Fruit fly (Drosophila melanogaster) whole organism, adult: ENCODE data around the gene Hibch.

Source experiments
- CG11617 ChIP-seq: fragments of 200-800 bp; sonication (Bioruptor generic); optimal IDR thresholded peaks from 2 replicates; lab custom pipeline; 2017; ENCODE audit warnings: mild to moderate bottlenecking, missing biosample characterization, missing genetic modification reagents, missing genetic modification characterization
- CG12768 ChIP-seq: fragments of 200-800 bp; sonication (Bioruptor generic); optimal IDR thresholded peaks from 2 replicates; lab custom pipeline; 2017; ENCODE audit warnings: missing biosample characterization, missing genetic modification characterization, mild to moderate bottlenecking, moderate library complexity, missing genetic modification reagents
- CG14711 ChIP-seq: fragments of 200-800 bp; sonication (Bioruptor generic); optimal IDR thresholded peaks from 2 replicates; lab custom pipeline; 2018; ENCODE audit warnings: missing biosample characterization, mild to moderate bottlenecking, missing genetic modification characterization, moderate library complexity
- CG1620 ChIP-seq: fragments of 200-800 bp; sonication (Bioruptor generic); optimal IDR thresholded peaks from 2 replicates; lab custom pipeline; 2016; ENCODE audit warnings: missing biosample characterization, missing genetic modification characterization
- CG33017 ChIP-seq: fragments of 200-800 bp; sonication (Bioruptor generic); optimal IDR thresholded peaks from 2 replicates; lab custom pipeline; 2018; ENCODE audit warnings: missing biosample characterization, mild to moderate bottlenecking, missing genetic modification characterization, moderate library complexity
- CG5204 ChIP-seq: fragments of 200-800 bp; sonication (Bioruptor generic); optimal IDR thresholded peaks from 2 replicates; lab custom pipeline; 2016; ENCODE audit warnings: missing biosample characterization, missing genetic modification characterization
- CG7045 ChIP-seq: fragments of 200-800 bp; sonication (Bioruptor generic); optimal IDR thresholded peaks from 2 replicates; lab custom pipeline; 2017; ENCODE audit warnings: missing biosample characterization, mild to moderate bottlenecking, missing genetic modification characterization
- CG7101 ChIP-seq: fragments of 200-800 bp; sonication (Bioruptor generic); optimal IDR thresholded peaks from 2 replicates; lab custom pipeline; 2018; ENCODE audit warnings: missing biosample characterization, mild to moderate bottlenecking, missing genetic modification characterization, moderate library complexity
- Clk ChIP-seq: fragments of 200-800 bp; sonication (Bioruptor generic); optimal IDR thresholded peaks from 2 replicates; lab custom pipeline; 2017; ENCODE audit warnings: missing biosample characterization, missing genetic modification characterization
- Crg-1 ChIP-seq: fragments of 200-800 bp; sonication (Bioruptor generic); optimal IDR thresholded peaks from 2 replicates; lab custom pipeline; 2016; ENCODE audit warnings: missing biosample characterization, missing genetic modification characterization
- Hr96 ChIP-seq: fragments of 200-800 bp; sonication (Bioruptor generic); optimal IDR thresholded peaks from 2 replicates; lab custom pipeline; 2016; ENCODE audit warnings: missing biosample characterization, missing genetic modification characterization
- Mnt ChIP-seq: fragments of 200-800 bp; sonication (Bioruptor generic); optimal IDR thresholded peaks from 2 replicates; lab custom pipeline; 2016; ENCODE audit warnings: missing biosample characterization, mild to moderate bottlenecking, missing genetic modification characterization
- bab1 ChIP-seq: fragments of 200-800 bp; sonication (Bioruptor generic); optimal IDR thresholded peaks from 3 replicates; lab custom pipeline; 2019; ENCODE audit warnings: missing biosample characterization, mild to moderate bottlenecking, missing genetic modification characterization, moderate library complexity
- cic ChIP-seq: fragments of 200-800 bp; sonication (Bioruptor generic); optimal IDR thresholded peaks from 2 replicates; lab custom pipeline; 2017; ENCODE audit warnings: missing biosample characterization, mild to moderate bottlenecking, missing genetic modification characterization, moderate library complexity
- cnc ChIP-seq, 2 experiments: fragments of >200 bp; optimal IDR thresholded peaks; 2 replicates each; lab custom pipeline; 2017
- kay ChIP-seq: fragments of 200-800 bp; sonication (Bioruptor generic); peaks from one replicate; lab custom pipeline; 2016; ENCODE audit warnings: missing biosample characterization, missing genetic modification characterization, borderline replicate concordance
- ovo ChIP-seq: fragments of 200-800 bp; sonication (Bioruptor generic); optimal IDR thresholded peaks from 2 replicates; lab custom pipeline; 2016; ENCODE audit warnings: missing biosample characterization, missing genetic modification characterization
- pad ChIP-seq: fragments of 200-800 bp; sonication (Bioruptor generic); optimal IDR thresholded peaks from 3 replicates; lab custom pipeline; 2017; ENCODE audit warnings: missing biosample characterization, missing genetic modification characterization, mild to moderate bottlenecking, moderate library complexity, missing genetic modification reagents
- tj ChIP-seq: fragments of 200-800 bp; sonication (Bioruptor generic); optimal IDR thresholded peaks from 3 replicates; lab custom pipeline; 2017; ENCODE audit warnings: missing biosample characterization, mild to moderate bottlenecking, missing genetic modification characterization, moderate library complexity
- toe ChIP-seq: fragments of 200-800 bp; sonication (Bioruptor generic); optimal IDR thresholded peaks from 2 replicates; lab custom pipeline; 2016; ENCODE audit warnings: missing biosample characterization, missing genetic modification characterization

Gene Hibch

DNA sequence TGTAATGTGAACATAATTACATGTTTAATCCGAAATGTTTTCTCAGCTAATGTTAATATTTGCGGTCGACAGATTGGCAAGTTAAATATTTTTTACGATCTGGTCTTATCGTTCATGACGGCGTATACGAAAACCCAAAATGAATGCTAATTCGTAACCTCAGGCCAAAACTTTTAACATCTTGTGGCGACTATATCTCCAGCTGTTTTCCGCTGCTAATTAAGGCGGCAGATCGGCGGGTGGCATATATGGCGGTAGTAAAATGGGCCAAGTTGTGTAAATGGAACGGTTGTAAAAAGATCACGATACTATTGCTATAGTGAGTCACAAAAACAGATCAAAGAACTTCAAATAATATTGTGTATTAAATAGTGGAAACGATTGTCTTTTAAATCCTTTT, 49.4 kb downstream of the Hibch start:
- TF ChIP-seq Clk (GFP tag; lab: Kevin White, UChicago), result no peak

DNA sequence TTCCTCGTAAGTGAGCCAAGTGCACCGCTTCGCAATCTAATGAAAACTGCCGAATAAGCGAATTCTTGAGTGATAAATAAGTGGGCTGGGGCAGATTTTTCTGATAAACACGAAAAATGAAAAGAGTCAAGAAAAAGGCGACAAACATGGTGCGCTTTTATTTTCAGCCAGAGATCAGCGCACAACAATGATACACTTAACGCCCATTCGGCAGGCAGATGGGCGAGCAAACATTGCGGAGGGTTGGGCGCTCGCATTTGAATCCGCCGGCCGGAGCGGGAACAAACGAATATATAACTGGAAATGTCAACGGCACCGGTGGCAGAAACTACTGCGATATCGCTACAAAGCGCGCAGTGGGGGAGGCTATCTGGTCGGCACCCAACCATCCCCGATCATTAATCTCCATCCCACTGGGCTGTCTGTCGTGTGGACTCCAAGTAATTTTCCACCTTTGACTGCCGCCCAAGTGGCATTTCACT, 50.0 kb downstream of the Hibch start, which contains the start of gene CG6125:
Gene CG6125, minus strand, starts transcription at position 51 of the 482 bp plus-strand sequence.
- TF ChIP-seq CG12768 (GFP tag; lab: Kevin White, UChicago), result peak; percentile 69
- TF ChIP-seq CG7045, result no peak
- TF ChIP-seq cic, result peak; percentile 8

DNA sequence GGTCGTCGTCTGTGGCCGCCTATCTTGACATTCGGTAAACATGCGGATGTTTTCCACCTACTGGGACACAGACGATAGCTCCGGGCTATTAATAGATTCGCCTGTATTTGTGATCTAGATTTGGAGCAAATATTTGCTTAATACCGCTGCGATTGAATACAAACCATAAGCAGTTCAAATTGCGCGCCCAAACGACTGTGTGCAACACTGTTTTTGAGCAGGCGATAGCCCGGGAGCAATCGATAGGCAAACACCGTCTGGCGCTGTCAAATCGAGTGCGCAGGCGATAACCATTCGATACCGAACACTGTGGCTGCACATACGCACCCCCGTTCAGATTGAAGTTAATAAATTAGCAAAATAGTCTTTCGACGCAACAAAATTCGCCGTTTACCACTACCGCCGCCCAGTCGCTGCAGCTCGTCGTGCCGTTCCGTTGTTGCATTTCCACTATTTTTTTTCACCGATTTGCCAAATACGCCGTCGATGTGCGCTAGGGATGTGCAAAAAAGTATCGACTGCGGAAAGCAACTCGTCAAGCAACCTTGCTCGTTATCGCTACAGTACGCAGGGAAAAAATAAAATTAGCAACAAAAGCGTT, 51.2 kb downstream of the Hibch start, which contains the start of gene Atx2:
Gene Atx2, plus strand, starts transcription at position 293 of the 601 bp plus-strand sequence.
- TF ChIP-seq toe (peak; percentile 56), bab1 (GFP tag; lab: Kevin White, UChicago) (peak; percentile 62), CG7045 (no peak), pad (GFP tag; lab: Kevin White, UChicago) (peak; percentile 31), Hr96 (GFP tag; lab: Kevin White, UChicago) (peak; percentile 62), CG11617 (GFP tag; lab: Kevin White, UChicago) (peak; percentile 20), CG12768 (GFP tag; lab: Kevin White, UChicago) (no peak), CG1620 (GFP tag; lab: Kevin White, UChicago) (peak; percentile 64), cic (peak; percentile 32), CG33017 (no peak), cnc (optimal IDR thresholded peaks at IDR 0.05; lab: Kevin White, UChicago) (no peak), Mnt (peak; percentile 49), Crg-1 (GFP tag; lab: Kevin White, UChicago) (peak; percentile 80), Clk (GFP tag; lab: Kevin White, UChicago) (no peak), tj (GFP tag; lab: Kevin White, UChicago) (peak; percentile 44), CG14711 (peak; percentile 41), kay (GFP tag; lab: Kevin White, UChicago) (no peak), ovo (GFP tag; lab: Kevin White, UChicago) (peak; percentile 38), CG7101 (peak; percentile 57), CG5204 (GFP tag; lab: Kevin White, UChicago) (peak; percentile 29)
